Fruit fly (Drosophila melanogaster) whole organism, embryonic: Measurements from ENCODE around the gene UBL3.
A peak's percentile ranks its signal among the peaks of the same experiment; 100 is the strongest.

Source experiments
- BtbVII ChIP-seq: fragments of 200-800 bp; sonication (Bioruptor generic); optimal IDR thresholded peaks from 3 replicates; lab custom pipeline; 2017; ENCODE audit warnings: missing biosample characterization, mild to moderate bottlenecking, missing genetic modification characterization
- Bteb2 ChIP-seq: fragments of 200-800 bp; sonication (Bioruptor generic); optimal IDR thresholded peaks from 2 replicates; lab custom pipeline; 2016; ENCODE audit warnings: missing biosample characterization, missing genetic modification characterization
- CG12659 ChIP-seq: fragments of 200-800 bp; sonication (Bioruptor generic); optimal IDR thresholded peaks from 3 replicates; lab custom pipeline; 2017; ENCODE audit warnings: mild to moderate bottlenecking, missing biosample characterization, missing genetic modification reagents, missing genetic modification characterization
- CG15269 ChIP-seq: fragments of 200-800 bp; sonication (Bioruptor generic); optimal IDR thresholded peaks from 2 replicates; lab custom pipeline; 2018; ENCODE audit warnings: missing biosample characterization, mild to moderate bottlenecking, missing genetic modification characterization, moderate library complexity
- CG17802 ChIP-seq: fragments of 200-800 bp; sonication (Bioruptor generic); optimal IDR thresholded peaks from 2 replicates; lab custom pipeline; 2018; ENCODE audit warnings: missing biosample characterization, mild to moderate bottlenecking, missing genetic modification characterization, moderate library complexity
- CG1832 ChIP-seq: fragments of 200-800 bp; sonication (Bioruptor generic); optimal IDR thresholded peaks from 2 replicates; lab custom pipeline; 2017; ENCODE audit warnings: missing biosample characterization, mild to moderate bottlenecking, missing genetic modification characterization, inconsistent platforms
- CG18599 ChIP-seq: fragments of 200-800 bp; sonication (Bioruptor generic); optimal IDR thresholded peaks from 3 replicates; lab custom pipeline; 2017; ENCODE audit warnings: missing biosample characterization, missing genetic modification characterization, mild to moderate bottlenecking, moderate library complexity, missing genetic modification reagents
- CG32532 ChIP-seq: fragments of 200-800 bp; sonication (Bioruptor generic); IDR thresholded peaks from 2 replicates; pipeline ENCODE4 v1.3.6; 2022; ENCODE audit warnings: missing biosample characterization, missing genetic modification characterization
- CG3838 ChIP-seq: fragments of 200-800 bp; sonication (Bioruptor generic); optimal IDR thresholded peaks from 3 replicates; lab custom pipeline; 2016; ENCODE audit warnings: missing biosample characterization, missing genetic modification characterization
- CG4282 ChIP-seq: fragments of 200-800 bp; sonication (Bioruptor generic); optimal IDR thresholded peaks from 2 replicates; lab custom pipeline; 2016; ENCODE audit warnings: missing biosample characterization, missing genetic modification characterization
- CG9817 ChIP-seq: fragments of 200-800 bp; sonication (Bioruptor generic); optimal IDR thresholded peaks from 2 replicates; lab custom pipeline; 2018; ENCODE audit warnings: missing biosample characterization, mild to moderate bottlenecking, missing genetic modification characterization, moderate library complexity
- D19B ChIP-seq: fragments of 200-800 bp; sonication (Bioruptor generic); optimal IDR thresholded peaks from 2 replicates; lab custom pipeline; 2017; ENCODE audit warnings: missing biosample characterization, mild to moderate bottlenecking, missing genetic modification characterization
- Dbx ChIP-seq: fragments of 200-800 bp; sonication (Bioruptor generic); IDR thresholded peaks from 3 replicates; pipeline ENCODE4 v1.3.6; 2022; ENCODE audit warnings: missing biosample characterization, missing genetic modification characterization
- Gug ChIP-seq: fragments of 200-800 bp; sonication (Bioruptor generic); IDR thresholded peaks from 4 replicates; pipeline ENCODE4 v1.3.6; 2022; ENCODE audit warnings: missing biosample characterization, missing genetic modification characterization
- Hmr ChIP-seq: fragments of 200-800 bp; sonication (Bioruptor generic); optimal IDR thresholded peaks from 3 replicates; lab custom pipeline; 2017; ENCODE audit warnings: mild to moderate bottlenecking, missing biosample characterization, missing genetic modification reagents, missing genetic modification characterization
- MESR4 ChIP-seq: fragments of 200-800 bp; sonication (Bioruptor generic); optimal IDR thresholded peaks from 2 replicates; lab custom pipeline; 2018; ENCODE audit warnings: missing biosample characterization, mild to moderate bottlenecking, missing genetic modification characterization, moderate library complexity
- NC2β ChIP-seq: fragments of 200-800 bp; sonication (Bioruptor generic); optimal IDR thresholded peaks from 2 replicates; lab custom pipeline; 2016; ENCODE audit warnings: missing biosample characterization, missing genetic modification characterization
- Ptx1 ChIP-seq: fragments of 200-800 bp; sonication (Bioruptor generic); IDR thresholded peaks from 2 replicates; pipeline ENCODE4 v1.3.6; 2022; ENCODE audit warnings: missing biosample characterization, missing genetic modification characterization
- Spps ChIP-seq: fragments of 200-800 bp; sonication (Bioruptor generic); optimal IDR thresholded peaks from 2 replicates; lab custom pipeline; 2018; ENCODE audit warnings: missing biosample characterization, mild to moderate bottlenecking, missing genetic modification characterization
- TFAM ChIP-seq: fragments of 200-800 bp; sonication (Bioruptor generic); optimal IDR thresholded peaks from 2 replicates; lab custom pipeline; 2017; ENCODE audit warnings: missing biosample characterization, missing genetic modification characterization, inconsistent platforms
- Trl ChIP-seq, 3 experiments: fragments of >200 bp in 2 of 3; fragments of 200-800 bp in 1 of 3; sonication (Bioruptor generic) in 1 of 3; optimal IDR thresholded peaks; 2 replicates in 1 of 3; 3 replicates in 2 of 3; lab custom pipeline; 2016 to 2017; ENCODE audit warnings: missing biosample characterization in 1 of 3, missing genetic modification characterization in 1 of 3
- Vsx1 ChIP-seq: fragments of 200-800 bp; sonication (Bioruptor generic); optimal IDR thresholded peaks from 2 replicates; lab custom pipeline; 2017; ENCODE audit warnings: missing biosample characterization, mild to moderate bottlenecking, missing genetic modification characterization, missing genetic modification reagents
- al ChIP-seq: fragments of 200-800 bp; sonication (Bioruptor generic); IDR thresholded peaks from 2 replicates; pipeline ENCODE4 v1.3.6; 2022; ENCODE audit warnings: missing biosample characterization, missing genetic modification characterization
- ash1 ChIP-seq: fragments of 200-800 bp; sonication (Bioruptor generic); optimal IDR thresholded peaks from 2 replicates; lab custom pipeline; 2018; ENCODE audit warnings: missing biosample characterization, mild to moderate bottlenecking, missing genetic modification characterization
- ato ChIP-seq: fragments of 200-800 bp; sonication (Bioruptor generic); IDR thresholded peaks from 2 replicates; pipeline ENCODE4 v1.3.6; 2022; ENCODE audit warnings: missing biosample characterization, missing genetic modification characterization; ENCODE audit not compliant: partially characterized antibody
- bbx ChIP-seq: fragments of 200-800 bp; sonication (Bioruptor generic); IDR thresholded peaks from 2 replicates; pipeline ENCODE4 v1.3.6; 2022; ENCODE audit warnings: missing biosample characterization, missing genetic modification characterization; ENCODE audit not compliant: partially characterized antibody
- bigmax ChIP-seq: fragments of 200-800 bp; sonication (Bioruptor generic); optimal IDR thresholded peaks from 2 replicates; lab custom pipeline; 2018; ENCODE audit warnings: missing biosample characterization, mild to moderate bottlenecking, missing genetic modification characterization
- bsh ChIP-seq, 2 experiments: fragments of 200-800 bp; sonication (Bioruptor generic); optimal IDR thresholded peaks; 2 replicates each; lab custom pipeline; 2017 to 2018; ENCODE audit warnings: mild to moderate bottlenecking in 2 of 2, missing biosample characterization in 2 of 2, missing genetic modification characterization in 2 of 2, moderate library complexity in 1 of 2
- crp ChIP-seq, 2 experiments: fragments of 200-800 bp; sonication (Bioruptor generic); optimal IDR thresholded peaks; 2 replicates in 1 of 2; 3 replicates in 1 of 2; lab custom pipeline; 2017; ENCODE audit warnings: missing biosample characterization in 2 of 2, missing genetic modification characterization in 2 of 2, mild to moderate bottlenecking in 1 of 2, moderate library complexity in 1 of 2
- danr ChIP-seq: fragments of 200-800 bp; sonication (Bioruptor generic); IDR thresholded peaks from 2 replicates; pipeline ENCODE4 v1.3.6; 2022; ENCODE audit warnings: missing biosample characterization, missing genetic modification characterization
- dmrt11E ChIP-seq: fragments of 200-800 bp; sonication (Bioruptor generic); optimal IDR thresholded peaks from 3 replicates; lab custom pipeline; 2018; ENCODE audit warnings: missing biosample characterization, mild to moderate bottlenecking, missing genetic modification characterization, moderate library complexity
- jigr1 ChIP-seq: fragments of 200-800 bp; sonication (Bioruptor generic); IDR thresholded peaks from 3 replicates; pipeline ENCODE4 v1.3.6; 2022; ENCODE audit warnings: missing biosample characterization, missing genetic modification characterization
- jing ChIP-seq: fragments of 200-800 bp; sonication (Bioruptor generic); optimal IDR thresholded peaks from 2 replicates; lab custom pipeline; 2018; ENCODE audit warnings: missing biosample characterization, mild to moderate bottlenecking, missing genetic modification characterization
- ken ChIP-seq: fragments of 200-800 bp; sonication (Bioruptor generic); IDR thresholded peaks from 3 replicates; pipeline ENCODE4 v1.3.6; 2022; ENCODE audit warnings: missing biosample characterization, missing genetic modification characterization
- lab ChIP-seq: fragments of 200-800 bp; sonication (Bioruptor generic); optimal IDR thresholded peaks from 3 replicates; lab custom pipeline; 2017; ENCODE audit warnings: missing biosample characterization, missing genetic modification characterization, mild to moderate bottlenecking, moderate library complexity, missing genetic modification reagents
- lbe ChIP-seq: fragments of 200-800 bp; sonication (Bioruptor generic); optimal IDR thresholded peaks from 2 replicates; lab custom pipeline; 2016; ENCODE audit warnings: missing biosample characterization, mild to moderate bottlenecking, missing genetic modification characterization
- mirr ChIP-seq: fragments of 200-800 bp; sonication (Bioruptor generic); optimal IDR thresholded peaks from 3 replicates; lab custom pipeline; 2018; ENCODE audit warnings: missing biosample characterization, mild to moderate bottlenecking, missing genetic modification characterization
- pfk ChIP-seq: fragments of 200-800 bp; sonication (Bioruptor generic); optimal IDR thresholded peaks from 2 replicates; lab custom pipeline; 2018; ENCODE audit warnings: missing biosample characterization, mild to moderate bottlenecking, missing genetic modification characterization, moderate library complexity
- scrt ChIP-seq: fragments of 200-800 bp; sonication (Bioruptor generic); optimal IDR thresholded peaks from 2 replicates; lab custom pipeline; 2018; ENCODE audit warnings: missing biosample characterization, mild to moderate bottlenecking, missing genetic modification characterization, moderate library complexity
- sim ChIP-seq: fragments of 200-800 bp; sonication (Bioruptor generic); IDR thresholded peaks from 2 replicates; pipeline ENCODE4 v1.3.6; 2022; ENCODE audit warnings: missing biosample characterization, missing genetic modification characterization
- stc ChIP-seq: fragments of 200-800 bp; sonication (Bioruptor generic); IDR thresholded peaks from 2 replicates; pipeline ENCODE4 v1.3.6; 2022; ENCODE audit warnings: missing biosample characterization, missing genetic modification characterization
- tgo ChIP-seq: fragments of 200-800 bp; sonication (Bioruptor generic); IDR thresholded peaks from 3 replicates; pipeline ENCODE4 v1.3.6; 2022; ENCODE audit warnings: missing biosample characterization, missing genetic modification characterization
- tin ChIP-seq: fragments of 200-800 bp; sonication (Bioruptor generic); optimal IDR thresholded peaks from 3 replicates; lab custom pipeline; 2016; ENCODE audit warnings: missing biosample characterization, missing genetic modification characterization
- toy ChIP-seq: fragments of 200-800 bp; sonication (Bioruptor generic); IDR thresholded peaks from 2 replicates; pipeline ENCODE4 v1.3.6; 2022; ENCODE audit warnings: missing biosample characterization, missing genetic modification characterization
- trh ChIP-seq: fragments of 200-800 bp; sonication (Bioruptor generic); optimal IDR thresholded peaks from 2 replicates; lab custom pipeline; 2016; ENCODE audit warnings: missing biosample characterization, missing genetic modification characterization
- wek ChIP-seq: fragments of 200-800 bp; sonication (Bioruptor generic); optimal IDR thresholded peaks from 3 replicates; lab custom pipeline; 2018; ENCODE audit warnings: missing biosample characterization, mild to moderate bottlenecking, missing genetic modification characterization, moderate library complexity
- zf30C ChIP-seq: fragments of 200-800 bp; sonication (Bioruptor generic); optimal IDR thresholded peaks from 3 replicates; lab custom pipeline; 2018; ENCODE audit warnings: missing biosample characterization, mild to moderate bottlenecking, missing genetic modification characterization
- zfh1 ChIP-seq: fragments of 200-800 bp; sonication (Bioruptor generic); IDR thresholded peaks from 3 replicates; pipeline ENCODE4 v1.3.6; 2022; ENCODE audit warnings: missing biosample characterization, missing genetic modification characterization
- zfh2 ChIP-seq: fragments of 200-800 bp; sonication (Bioruptor generic); optimal IDR thresholded peaks from 2 replicates; lab custom pipeline; 2016; ENCODE audit warnings: missing biosample characterization, missing genetic modification characterization

The UBL3 gene

DNA sequence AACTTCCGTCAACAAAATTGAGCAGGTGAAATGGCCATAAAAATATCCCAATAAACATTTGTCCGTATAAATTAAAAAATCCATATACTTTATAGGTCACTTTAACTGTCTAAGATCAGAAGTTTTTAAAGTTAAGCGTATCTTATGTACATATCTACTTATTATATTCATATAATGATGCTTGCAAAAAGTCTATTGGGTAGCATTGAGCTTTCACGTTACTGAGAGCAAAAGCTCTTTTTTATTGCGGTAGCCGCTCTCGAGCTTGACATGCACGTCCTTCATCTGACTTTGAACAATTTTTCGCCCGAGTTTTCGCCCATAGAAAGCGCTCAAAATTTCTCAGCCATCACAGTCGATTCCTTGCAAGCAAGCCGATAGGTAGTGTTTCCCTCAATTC, 14.9 kb upstream of the UBL3 start, which contains the start of gene Gapdh2 (continued):
- TF ChIP-seq CG15269 (tag; lab: Kevin White, UChicago) (peak; percentile 100), Vsx1 (GFP tag; lab: Kevin White, UChicago) (peak; percentile 97), CG9817 (tag; lab: Kevin White, UChicago) (peak; percentile 99), sim (GFP tag; lab: Robert Waterston, UW) (peak; percentile 98), tgo (GFP tag; lab: Robert Waterston, UW) (peak; percentile 99), danr (GFP tag; lab: Robert Waterston, UW) (peak; percentile 98; the same call in 1 of the 2 replicates), ato (GFP tag; lab: Robert Waterston, UW) (no peak), mirr (GFP tag; lab: Kevin White, UChicago) (peak; percentile 100), dmrt11E (tag; lab: Kevin White, UChicago) (peak; percentile 66), zfh2 (GFP tag; lab: Kevin White, UChicago) (peak; percentile 95), scrt (GFP tag; lab: Kevin White, UChicago) (peak; percentile 99), MESR4 (GFP tag; lab: Kevin White, UChicago) (peak; percentile 84), bigmax (peak; percentile 82), Ptx1 (peak; percentile 98), bbx (GFP tag; lab: Robert Waterston, UW) (no peak; the same call in 1 of the 2 replicates), ash1 (peak; percentile 98), Spps (tag; lab: Kevin White, UChicago) (peak; percentile 96), D19B (GFP tag; lab: Kevin White, UChicago) (peak; percentile 97), CG3838 (GFP tag; lab: Kevin White, UChicago) (peak; percentile 97), pfk (GFP tag; lab: Kevin White, UChicago) (peak; percentile 88), lbe (GFP tag; lab: Kevin White, UChicago) (peak; percentile 99), CG17802 (tag; lab: Kevin White, UChicago) (peak; percentile 86), trh (GFP tag; lab: Kevin White, UChicago) (peak; percentile 96), CG32532 (peak; percentile 100), CG1832 (no peak), jigr1 (GFP tag; lab: Robert Waterston, UW) (no peak; the same call in 2 of the 3 replicates), CG18599 (GFP tag; lab: Kevin White, UChicago) (peak; percentile 100), tin (GFP tag; lab: Kevin White, UChicago) (peak; percentile 98), stc (peak; percentile 99), jing (peak; percentile 95), TFAM (GFP tag; lab: Kevin White, UChicago) (peak; percentile 89), lab (peak; percentile 100), Gug (GFP tag; lab: Robert Waterston, UW) (peak; percentile 91), al (GFP tag; lab: Robert Waterston, UW) (peak; percentile 98), ken (peak; percentile 98; the same call in 2 of the 3 replicates), toy (peak; percentile 99), Bteb2 (peak; percentile 99), Dbx (GFP tag; lab: Robert Waterston, UW) (peak; percentile 99), zf30C (peak; percentile 79), Hmr (peak; percentile 100), CG12659 (GFP tag; lab: Kevin White, UChicago) (peak; percentile 100), wek (GFP tag; lab: Kevin White, UChicago) (peak; percentile 96), BtbVII (peak; percentile 100), crp (GFP tag; optimal IDR thresholded peaks at IDR 0.05; lab: Kevin White, UChicago) (peak; percentile 7 to 74), CG4282 (GFP tag; lab: Kevin White, UChicago) (peak; percentile 86), zfh1 (GFP tag; lab: Robert Waterston, UW) (peak; percentile 98), Trl (optimal IDR thresholded peaks at IDR 0.05; lab: Kevin White, UChicago) (peak; percentile 35 to 79), Trl (GFP tag; optimal IDR thresholded peaks at IDR 0.05; lab: Kevin White, UChicago) (peak; percentile 95), bsh (GFP tag; optimal IDR thresholded peaks at IDR 0.05; lab: Kevin White, UChicago) (peak; percentile 98 to 100), NC2β (peak; percentile 94)
